Fruit fly (Drosophila melanogaster) whole organism, prepupa: ENCODE data around the gene p24-1.

Source experiments
- CG11294 ChIP-seq: fragments of 200-800 bp; sonication (Bioruptor generic); IDR thresholded peaks from 2 replicates; pipeline ENCODE4 v1.3.6; 2022; ENCODE audit warnings: missing biosample characterization, missing genetic modification characterization
- CG11902 ChIP-seq: fragments of 200-800 bp; sonication (Bioruptor generic); optimal IDR thresholded peaks from 3 replicates; lab custom pipeline; 2016; ENCODE audit warnings: missing biosample characterization, missing genetic modification characterization
- CG32006 ChIP-seq: fragments of 200-800 bp; sonication (Bioruptor generic); optimal IDR thresholded peaks from 3 replicates; lab custom pipeline; 2017; ENCODE audit warnings: missing biosample characterization, mild to moderate bottlenecking, missing genetic modification characterization
- CG6276 ChIP-seq: fragments of 200-800 bp; sonication (Bioruptor generic); optimal IDR thresholded peaks from 2 replicates; lab custom pipeline; 2017; ENCODE audit warnings: missing biosample characterization, mild to moderate bottlenecking, missing genetic modification characterization
- CG6808 ChIP-seq: fragments of 200-800 bp; sonication (Bioruptor generic); optimal IDR thresholded peaks from 3 replicates; lab custom pipeline; 2017; ENCODE audit warnings: missing biosample characterization, missing genetic modification characterization, mild to moderate bottlenecking, moderate library complexity, missing genetic modification reagents
- CG6854 ChIP-seq: fragments of 200-800 bp; sonication (Bioruptor generic); optimal IDR thresholded peaks from 2 replicates; lab custom pipeline; 2017; ENCODE audit warnings: missing biosample characterization, mild to moderate bottlenecking, missing genetic modification characterization
- CG7368 ChIP-seq: fragments of 200-800 bp; sonication (Bioruptor generic); optimal IDR thresholded peaks from 3 replicates; lab custom pipeline; 2016; ENCODE audit warnings: missing biosample characterization, missing genetic modification characterization
- Eip93F ChIP-seq: fragments of 200-800 bp; sonication (Bioruptor generic); optimal IDR thresholded peaks from 2 replicates; lab custom pipeline; 2016; ENCODE audit warnings: missing biosample characterization, mild to moderate bottlenecking, missing genetic modification characterization
- Lpt ChIP-seq: fragments of 200-800 bp; sonication (Bioruptor generic); optimal IDR thresholded peaks from 3 replicates; lab custom pipeline; 2016; ENCODE audit warnings: missing biosample characterization, missing genetic modification characterization
- OdsH ChIP-seq: fragments of 200-800 bp; sonication (Bioruptor generic); optimal IDR thresholded peaks from 3 replicates; lab custom pipeline; 2016; ENCODE audit warnings: missing biosample characterization, missing genetic modification characterization
- Smox ChIP-seq: fragments of 200-800 bp; sonication (Bioruptor generic); optimal IDR thresholded peaks from 3 replicates; lab custom pipeline; 2016; ENCODE audit warnings: missing biosample characterization, missing genetic modification characterization
- acj6 ChIP-seq: fragments of 200-800 bp; sonication (Bioruptor generic); optimal IDR thresholded peaks from 3 replicates; lab custom pipeline; 2016; ENCODE audit warnings: missing biosample characterization, missing genetic modification characterization
- esn ChIP-seq: fragments of 200-800 bp; sonication (Bioruptor generic); optimal IDR thresholded peaks from 2 replicates; lab custom pipeline; 2016; ENCODE audit warnings: missing biosample characterization, mild to moderate bottlenecking, missing genetic modification characterization, moderate library complexity
- salr ChIP-seq, 2 experiments: fragments of 200-800 bp; sonication (Bioruptor generic); optimal IDR thresholded peaks; 3 replicates each; lab custom pipeline; 2016 to 2018; ENCODE audit warnings: missing biosample characterization in 2 of 2, missing genetic modification characterization in 2 of 2, mild to moderate bottlenecking in 1 of 2

DNA sequence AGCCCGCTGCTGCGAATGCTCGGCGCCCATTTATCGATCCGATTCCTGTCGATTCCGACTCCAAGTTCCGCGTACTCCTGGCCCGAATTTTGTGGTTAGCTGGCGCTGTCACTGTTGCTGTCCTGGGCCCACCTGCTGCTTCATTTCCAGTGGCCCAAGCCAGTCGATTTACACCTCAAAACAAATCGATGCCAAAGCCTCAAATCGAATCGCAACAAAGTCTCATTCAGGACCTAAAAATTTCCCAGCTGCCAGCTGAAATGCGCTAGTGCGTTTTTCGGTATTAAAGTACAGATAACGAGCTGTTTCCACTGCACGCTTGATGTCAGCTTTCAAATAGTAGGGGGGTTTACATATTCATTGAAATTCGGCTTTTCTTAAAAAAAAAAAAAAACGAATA lies 20.2 kb upstream of the p24-1 start, which contains the start of gene BORCS5:
- TF ChIP-seq CG7368 (GFP tag; lab: Kevin White, UChicago) (no peak), acj6 (GFP tag; lab: Kevin White, UChicago) (no peak), CG11294 (GFP tag; lab: Robert Waterston, UW) (no peak), OdsH (GFP tag; lab: Kevin White, UChicago) (no peak), Eip93F (GFP tag; lab: Kevin White, UChicago) (no peak), esn (GFP tag; lab: Kevin White, UChicago) (no peak), CG32006 (GFP tag; lab: Kevin White, UChicago) (no peak), Smox (GFP tag; lab: Kevin White, UChicago) (no peak), salr (GFP tag; optimal IDR thresholded peaks at IDR 0.05; lab: Kevin White, UChicago) (no peak), CG6276 (no peak), CG11902 (GFP tag; lab: Kevin White, UChicago) (no peak), Lpt (no peak), CG6854 (GFP tag; lab: Kevin White, UChicago) (no peak), CG6808 (GFP tag; lab: Kevin White, UChicago) (no peak)
